Worm (Caenorhabditis elegans) whole organism, early embryonic: Measurements from ENCODE around the gene mrck-1.

ENCODE experiments used
- B0310.2 ChIP-seq: sonication (generic microtip); optimal IDR thresholded peaks from 2 replicates; lab custom pipeline; 2016; ENCODE audit warnings: mild to moderate bottlenecking, missing genetic modification characterization, missing compliant biosample characterization
- F13C5.2 ChIP-seq: sonication (generic microtip); optimal IDR thresholded peaks from 2 replicates; lab custom pipeline; 2017; ENCODE audit warnings: mild to moderate bottlenecking, missing genetic modification characterization, inconsistent platforms, missing compliant biosample characterization
- aly-1 ChIP-seq: sonication (generic microtip); optimal IDR thresholded peaks from 2 replicates; lab custom pipeline; 2016; ENCODE audit warnings: missing genetic modification characterization, missing compliant biosample characterization
- ama-1 ChIP-seq: fragments of 150-350 bp; optimal IDR thresholded peaks from 2 replicates; lab custom pipeline; 2014
- ceh-13 ChIP-seq: fragments of 200-800 bp; sonication (Bioruptor generic); optimal IDR thresholded peaks from 2 replicates; lab custom pipeline; 2018; ENCODE audit warnings: mild to moderate bottlenecking, missing genetic modification characterization, missing compliant biosample characterization
- ceh-36 ChIP-seq: sonication (generic microtip); optimal IDR thresholded peaks from 2 replicates; lab custom pipeline; 2016; ENCODE audit warnings: missing genetic modification characterization, inconsistent platforms, missing compliant biosample characterization
- ets-7 ChIP-seq: sonication (generic microtip); optimal IDR thresholded peaks from 2 replicates; lab custom pipeline; 2016; ENCODE audit warnings: missing genotype, missing genetic modification characterization, missing compliant biosample characterization
- flt-1 ChIP-seq: fragments of 200-800 bp; sonication (Bioruptor generic); IDR thresholded peaks from 2 replicates; pipeline ENCODE4 v1.3.6; 2022; ENCODE audit warnings: missing genetic modification characterization, missing compliant biosample characterization
- hmbx-1 ChIP-seq: sonication (generic microtip); optimal IDR thresholded peaks from 2 replicates; lab custom pipeline; 2016; ENCODE audit warnings: mild to moderate bottlenecking, missing genetic modification characterization, missing compliant biosample characterization
- hmg-4 ChIP-seq: fragments of 200-800 bp; sonication (Bioruptor generic); optimal IDR thresholded peaks from 2 replicates; lab custom pipeline; 2018; ENCODE audit warnings: mild to moderate bottlenecking, missing genetic modification characterization, missing compliant biosample characterization
- hnd-1 ChIP-seq: sonication (generic microtip); optimal IDR thresholded peaks from 2 replicates; lab custom pipeline; 2016; ENCODE audit warnings: missing genetic modification characterization, missing compliant biosample characterization
- pes-1 ChIP-seq: fragments of 200-800 bp; sonication (Bioruptor generic); IDR thresholded peaks from 2 replicates; pipeline ENCODE4 v1.3.6; 2022; ENCODE audit warnings: missing genetic modification reagents, missing genetic modification characterization, missing compliant biosample characterization
- scrt-1 ChIP-seq: fragments of 200-800 bp; sonication (Bioruptor generic); IDR thresholded peaks from 2 replicates; pipeline ENCODE4 v1.3.6; 2022; ENCODE audit warnings: missing genetic modification characterization, missing compliant biosample characterization
- sea-1 ChIP-seq: fragments of 200-800 bp; sonication (Bioruptor generic); conservative IDR thresholded peaks from 2 replicates; pipeline ENCODE4 v1.3.6; 2022; ENCODE audit warnings: missing genetic modification characterization, missing compliant biosample characterization
- tbx-11 ChIP-seq: fragments of 200-800 bp; sonication (Bioruptor generic); IDR thresholded peaks from 2 replicates; pipeline ENCODE4 v1.3.6; 2022; ENCODE audit warnings: missing genetic modification characterization, missing compliant biosample characterization
- tbx-37 ChIP-seq: fragments of 200-800 bp; sonication (Bioruptor generic); conservative IDR thresholded peaks from 2 replicates; pipeline ENCODE4 v1.3.6; 2022; ENCODE audit warnings: missing genetic modification reagents, missing genetic modification characterization, missing compliant biosample characterization
- tra-4 ChIP-seq: sonication (generic microtip); optimal IDR thresholded peaks from 2 replicates; lab custom pipeline; 2017; ENCODE audit warnings: missing genetic modification characterization, missing compliant biosample characterization

The mrck-1 gene

DNA sequence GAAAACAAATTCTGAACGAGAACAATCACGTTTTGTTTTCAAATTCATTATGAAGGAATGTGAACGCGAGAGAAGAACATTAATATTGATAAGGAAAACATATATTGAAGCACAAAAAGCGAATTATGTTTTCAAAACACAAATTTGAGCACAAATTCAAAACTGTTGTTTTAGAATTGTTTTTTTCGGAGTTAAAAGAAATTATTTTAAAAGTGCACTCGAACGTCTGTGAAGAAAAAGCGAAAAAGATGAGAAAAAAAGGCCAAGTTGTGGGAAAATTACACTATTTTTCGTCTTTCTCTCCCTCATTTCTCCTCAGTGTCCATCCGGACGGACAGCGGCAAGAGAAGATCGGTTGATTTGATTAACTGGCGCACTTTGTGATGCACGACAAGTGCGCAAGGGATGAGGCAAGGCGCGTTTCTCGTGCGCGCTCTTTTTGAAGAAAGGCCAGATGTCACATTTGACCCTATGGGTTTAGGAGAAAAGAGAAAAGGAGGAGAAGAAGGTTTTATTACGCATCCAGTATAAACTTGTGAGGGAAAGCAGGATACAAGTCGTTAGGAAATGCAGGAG is at the start of gene mrck-1:
TSS of gene mrck-1 (minus strand) at position 51 of the 576 bp plus-strand sequence.
- TF ChIP-seq flt-1 (GFP tag; lab: Robert Waterston, UW), result peak; percentile 71
- peak; percentile 95 for TF ChIP-seq F13C5.2 (tag; lab: Kevin White, UChicago)
- TF ChIP-seq tbx-11 (GFP tag; lab: Robert Waterston, UW), result peak; percentile 57
- peak; percentile 95 for TF ChIP-seq hmg-4 (GFP tag; lab: Kevin White, UChicago)
- TF ChIP-seq aly-1 (tag; lab: Kevin White, UChicago), result peak; percentile 82
- no peak for TF ChIP-seq tra-4
- no peak for TF ChIP-seq ama-1 (lab: Kevin White, UChicago)
- TF ChIP-seq hnd-1 (tag; lab: Kevin White, UChicago), result no peak
- peak; percentile 77 for TF ChIP-seq sea-1 (GFP tag; lab: Robert Waterston, UW)
- peak; percentile 54 for TF ChIP-seq ceh-36
- peak; percentile 76 for TF ChIP-seq tbx-37
- peak; percentile 33 for TF ChIP-seq ets-7
- TF ChIP-seq hmbx-1 (tag; lab: Kevin White, UChicago), result no peak
- peak; percentile 64 for TF ChIP-seq B0310.2
- no peak; the same call in 1 of the 2 replicates for TF ChIP-seq pes-1
- TF ChIP-seq scrt-1 (GFP tag; lab: Robert Waterston, UW), result peak; percentile 74
- TF ChIP-seq ceh-13 (GFP tag; lab: Kevin White, UChicago), result peak; percentile 37

DNA sequence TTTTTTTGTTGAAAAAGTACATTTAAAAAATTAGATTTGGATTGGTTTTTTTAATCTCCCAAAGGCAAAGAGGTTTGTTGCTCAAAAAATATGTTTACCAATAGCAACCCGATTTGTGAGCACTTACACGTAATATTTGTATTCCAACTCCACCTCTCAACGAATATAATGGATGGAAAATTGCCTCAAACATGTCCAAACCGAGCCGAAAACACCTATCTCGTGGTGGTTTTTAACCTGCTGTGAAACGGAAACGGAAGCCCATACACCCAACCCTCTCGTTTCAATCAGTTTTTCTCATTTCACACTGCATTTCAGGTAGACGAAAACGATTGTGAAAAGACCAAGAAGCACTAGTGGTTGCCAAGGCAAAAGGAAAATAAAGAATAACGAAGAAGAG is 49.5 kb upstream of the mrck-1 start, which contains the start of gene cest-24:
TSS of gene cest-24 (plus strand) at position 301 of the 400 bp plus-strand sequence.
- TF ChIP-seq F13C5.2 (tag; lab: Kevin White, UChicago) (no peak), B0310.2 (no peak), sea-1 (GFP tag; lab: Robert Waterston, UW) (no peak), ets-7 (no peak)

DNA sequence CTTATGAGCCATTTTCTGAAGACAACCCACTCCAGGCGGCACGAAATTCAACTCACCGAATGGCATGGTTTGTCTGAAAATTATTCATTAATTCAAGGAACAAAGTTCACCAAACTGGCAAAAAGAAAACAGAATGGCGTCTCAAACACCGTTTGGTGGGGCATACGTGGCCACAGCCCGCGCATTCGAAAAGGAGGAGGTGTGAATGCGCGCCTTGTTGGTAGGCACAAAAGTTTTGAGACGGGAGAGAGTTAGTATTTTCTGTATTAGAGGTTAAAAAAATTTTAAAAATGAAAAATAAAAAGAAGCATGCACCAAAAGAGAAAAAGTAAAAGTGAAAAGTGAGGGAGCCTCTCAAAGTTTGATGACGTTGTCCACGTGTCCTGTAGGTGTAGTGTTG is 44.8 kb upstream of the mrck-1 start:
- TF ChIP-seq tra-4 (no peak), sea-1 (GFP tag; lab: Robert Waterston, UW) (no peak), ama-1 (lab: Kevin White, UChicago) (no peak), ceh-36 (no peak), ceh-13 (GFP tag; lab: Kevin White, UChicago) (no peak), hmbx-1 (tag; lab: Kevin White, UChicago) (no peak)

DNA sequence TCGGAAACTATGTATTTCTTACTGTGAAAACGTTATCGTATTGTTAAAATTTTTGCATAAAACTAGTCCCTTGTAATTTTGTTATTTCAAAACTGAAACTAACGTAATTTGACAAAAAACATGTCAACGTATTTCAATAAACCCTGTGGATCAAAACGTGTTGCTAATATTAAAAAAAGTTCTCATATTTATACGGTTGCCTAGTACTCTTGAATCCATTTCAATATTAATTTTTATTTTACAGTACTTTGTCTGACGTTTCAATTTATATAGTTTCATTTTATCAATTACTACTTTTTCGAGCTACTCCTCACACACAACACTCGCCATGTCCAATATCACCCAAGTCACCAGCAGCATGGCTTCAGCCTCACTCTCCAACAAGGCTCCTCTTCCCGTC is 36.4 kb upstream of the mrck-1 start, which contains the start of gene sago-1:
TSS of gene sago-1 (plus strand) at position 301 of the 400 bp plus-strand sequence.
- TF ChIP-seq hmbx-1 (tag; lab: Kevin White, UChicago) (no peak), sea-1 (GFP tag; lab: Robert Waterston, UW) (no peak), flt-1 (GFP tag; lab: Robert Waterston, UW) (no peak), aly-1 (tag; lab: Kevin White, UChicago) (no peak), tbx-37 (no peak), tra-4 (no peak), hmg-4 (GFP tag; lab: Kevin White, UChicago) (no peak), scrt-1 (GFP tag; lab: Robert Waterston, UW) (no peak), ceh-13 (GFP tag; lab: Kevin White, UChicago) (no peak), ets-7 (no peak), tbx-11 (GFP tag; lab: Robert Waterston, UW) (no peak), F13C5.2 (tag; lab: Kevin White, UChicago) (no peak), B0310.2 (no peak), pes-1 (no peak), hnd-1 (tag; lab: Kevin White, UChicago) (no peak), ama-1 (lab: Kevin White, UChicago) (no peak)

DNA sequence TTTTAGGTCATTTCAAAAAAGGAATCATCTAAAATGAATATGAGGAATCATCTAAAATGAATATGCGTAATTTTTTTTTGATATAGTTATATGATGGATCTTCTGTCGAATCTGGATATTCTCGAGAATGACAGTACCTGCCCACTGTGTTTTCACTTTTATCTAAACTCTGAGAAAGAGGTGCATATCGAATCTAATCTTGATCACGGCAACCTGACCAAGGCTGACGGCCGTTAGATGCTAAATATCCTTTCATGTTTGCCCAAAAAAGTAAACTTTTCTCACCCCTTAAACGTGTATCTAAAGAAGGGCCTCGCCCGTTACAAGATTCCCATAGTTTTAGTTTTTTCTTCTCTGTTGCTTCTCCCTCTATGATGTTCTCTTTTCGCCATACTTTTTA is 35.4 kb upstream of the mrck-1 start:
- no peak for TF ChIP-seq ets-7
- no peak for TF ChIP-seq hmg-4 (GFP tag; lab: Kevin White, UChicago)
- TF ChIP-seq ceh-36, result no peak
- no peak for TF ChIP-seq flt-1 (GFP tag; lab: Robert Waterston, UW)
- no peak for TF ChIP-seq tbx-11 (GFP tag; lab: Robert Waterston, UW)
- no peak for TF ChIP-seq hnd-1 (tag; lab: Kevin White, UChicago)
- TF ChIP-seq F13C5.2 (tag; lab: Kevin White, UChicago), result no peak
- TF ChIP-seq tbx-37, result no peak
- no peak for TF ChIP-seq B0310.2
- TF ChIP-seq pes-1, result no peak
- no peak for TF ChIP-seq scrt-1 (GFP tag; lab: Robert Waterston, UW)
- TF ChIP-seq aly-1 (tag; lab: Kevin White, UChicago), result no peak
- TF ChIP-seq ceh-13 (GFP tag; lab: Kevin White, UChicago), result no peak
- TF ChIP-seq ama-1 (lab: Kevin White, UChicago), result no peak
- TF ChIP-seq tra-4, result no peak
- TF ChIP-seq hmbx-1 (tag; lab: Kevin White, UChicago), result no peak
- TF ChIP-seq sea-1 (GFP tag; lab: Robert Waterston, UW), result no peak

DNA sequence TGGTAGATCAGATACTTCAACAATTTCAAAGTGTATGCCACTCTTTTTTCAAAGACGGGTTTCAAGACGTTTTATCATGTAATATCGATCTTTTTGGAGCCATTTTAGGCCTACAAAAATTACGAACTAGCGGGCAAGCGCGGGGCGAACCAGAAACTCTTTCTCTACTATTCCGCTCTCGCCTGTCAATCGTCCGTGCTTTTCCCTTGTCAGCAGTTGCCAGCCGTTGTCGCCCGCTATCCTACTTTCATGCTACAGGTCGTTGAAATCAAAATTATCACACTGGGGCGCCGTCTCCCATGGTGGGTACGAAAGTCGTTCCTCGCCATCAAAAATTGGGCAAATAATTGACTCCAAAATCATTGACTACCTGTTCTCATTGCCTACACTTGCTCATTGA is 34.0 kb upstream of the mrck-1 start:
- TF ChIP-seq scrt-1 (GFP tag; lab: Robert Waterston, UW) (no peak), flt-1 (GFP tag; lab: Robert Waterston, UW) (no peak), ceh-13 (GFP tag; lab: Kevin White, UChicago) (no peak), ets-7 (no peak), tbx-11 (GFP tag; lab: Robert Waterston, UW) (no peak), hnd-1 (tag; lab: Kevin White, UChicago) (no peak), aly-1 (tag; lab: Kevin White, UChicago) (no peak), sea-1 (GFP tag; lab: Robert Waterston, UW) (no peak), hmg-4 (GFP tag; lab: Kevin White, UChicago) (no peak), tra-4 (no peak), ama-1 (lab: Kevin White, UChicago) (no peak), F13C5.2 (tag; lab: Kevin White, UChicago) (no peak), pes-1 (no peak), ceh-36 (no peak), tbx-37 (no peak), B0310.2 (no peak), hmbx-1 (tag; lab: Kevin White, UChicago) (no peak)

DNA sequence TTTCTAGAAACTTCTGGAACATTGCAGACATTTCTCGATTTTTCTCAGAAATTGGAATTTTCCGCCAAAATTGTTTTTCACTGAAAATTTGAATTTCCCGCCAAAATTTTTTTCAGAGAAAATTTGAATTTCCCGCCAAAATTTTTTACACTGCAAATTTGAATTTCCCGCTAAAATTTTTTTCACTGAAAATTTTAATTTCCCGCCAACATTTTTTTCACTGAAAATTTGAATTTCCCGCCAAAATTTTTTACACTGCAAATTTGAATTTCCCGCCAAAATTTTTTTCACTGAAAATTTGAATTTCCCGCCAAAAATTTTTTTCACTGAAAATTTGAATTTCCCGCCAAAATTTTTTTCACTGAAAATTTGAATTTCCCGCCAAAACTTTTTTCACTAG is 29.4 kb upstream of the mrck-1 start:
- peak; percentile 59; the same call in 1 of the 2 replicates for TF ChIP-seq pes-1
